Worm (Caenorhabditis elegans) whole organism, midembryonic: ENCODE data around the gene W07A12.4.

Experiments
- T22C8.4 ChIP-seq: fragments of 200-800 bp; sonication (Bioruptor generic); IDR thresholded peaks from 2 replicates; pipeline ENCODE4 v1.3.6; 2022; ENCODE audit warnings: missing genetic modification characterization, missing compliant biosample characterization
- med-1 ChIP-seq: sonication (generic microtip); optimal IDR thresholded peaks from 2 replicates; lab custom pipeline; 2017; ENCODE audit warnings: missing genetic modification characterization, mild to moderate bottlenecking, missing compliant biosample characterization, antibody characterized with exemption, missing genetic modification reagents; ENCODE audit not compliant: insufficient read depth
- ref-1 ChIP-seq: fragments of 200-800 bp; sonication (Bioruptor generic); conservative IDR thresholded peaks from 2 replicates; pipeline ENCODE4 v1.3.6; 2022; ENCODE audit warnings: missing genetic modification reagents, missing genetic modification characterization, missing compliant biosample characterization
- tab-1 ChIP-seq: fragments of 200-800 bp; sonication (Bioruptor generic); IDR thresholded peaks from 2 replicates; pipeline ENCODE4 v1.3.6; 2022; ENCODE audit warnings: missing genetic modification characterization, missing compliant biosample characterization
- ztf-29 ChIP-seq: fragments of 200-800 bp; sonication (Bioruptor generic); IDR thresholded peaks from 2 replicates; pipeline ENCODE4 v1.3.6; 2022; ENCODE audit warnings: missing genetic modification reagents, missing genetic modification characterization, missing compliant biosample characterization

DNA sequence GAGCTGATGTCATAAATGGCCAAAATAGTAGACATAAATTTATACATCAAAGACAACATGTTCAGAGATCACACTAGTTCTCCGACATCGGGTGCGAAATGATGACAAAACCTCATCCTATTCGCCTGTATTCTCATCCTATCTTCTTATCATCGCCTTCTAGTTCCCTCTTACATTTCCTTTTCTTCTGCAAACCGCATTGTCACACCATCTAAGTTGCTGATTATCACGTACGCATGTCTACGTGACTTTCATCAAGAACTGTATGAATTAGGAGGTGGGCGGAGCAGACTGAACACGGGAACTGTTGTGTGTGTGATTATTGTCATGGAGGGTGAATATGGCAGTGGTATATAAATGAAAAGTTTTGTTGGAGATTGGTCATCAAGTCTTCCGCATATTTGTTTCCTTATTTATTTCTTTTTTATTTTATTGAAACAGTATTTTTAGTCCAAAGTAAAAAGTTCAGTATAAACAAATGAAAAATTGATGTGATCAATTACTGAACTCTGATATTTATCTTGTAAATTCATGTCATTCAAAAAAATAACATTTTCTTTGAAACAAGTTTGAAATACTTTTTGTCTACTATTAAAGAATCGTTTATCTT is 14.2 kb downstream of the W07A12.4 start:
- TF ChIP-seq tab-1 (no peak), ztf-29 (GFP tag; lab: Robert Waterston, UW) (no peak), T22C8.4 (no peak), ref-1 (GFP tag; lab: Robert Waterston, UW) (no peak), med-1 (GFP tag; lab: Kevin White, UChicago) (no peak)
